Worm (Caenorhabditis elegans) whole organism, L4/young adult: ENCODE results near the gene F22E12.1.

Experiments
- W03F9.2 ChIP-seq: fragments of 150-350 bp; optimal IDR thresholded peaks from 2 replicates; lab custom pipeline; 2014; ENCODE audit warnings: missing biosample characterization, missing genetic modification characterization
- dao-5 ChIP-seq: sonication (generic microtip); optimal IDR thresholded peaks from 2 replicates; lab custom pipeline; 2016; ENCODE audit warnings: missing genotype, missing genetic modification characterization, moderate library complexity, missing compliant biosample characterization
- him-1 ChIP-seq: sonication (generic microtip); optimal IDR thresholded peaks from 2 replicates; lab custom pipeline; 2016; ENCODE audit warnings: missing genotype, missing genetic modification reagents, missing genetic modification characterization, missing compliant biosample characterization

ce11 chrV:10467659-10468058 lies 10.5 kb upstream of the F22E12.1 start:
- TF ChIP-seq him-1 (tag; lab: Kevin White, UChicago), result no peak
- TF ChIP-seq W03F9.2 (tag; lab: Kevin White, UChicago), result no peak
- TF ChIP-seq dao-5 (tag; lab: Kevin White, UChicago), result no peak
